Fruit fly (Drosophila melanogaster) whole organism: ENCODE data around the gene nSyb.

Source experiments
- CG8478 ChIP-seq: fragments of >200 bp; optimal IDR thresholded peaks from 2 replicates; lab custom pipeline; 2018; ENCODE audit warnings: inconsistent platforms
- EcR ChIP-seq, 2 experiments: fragments of >200 bp; optimal IDR thresholded peaks; 2 replicates each; lab custom pipeline; 2017; ENCODE audit warnings: missing biosample characterization in 2 of 2, missing genetic modification characterization in 2 of 2, missing genetic modification reagents in 2 of 2
- psq ChIP-seq: fragments of >200 bp; optimal IDR thresholded peaks from 2 replicates; lab custom pipeline; 2017
- usp ChIP-seq: fragments of >200 bp; optimal IDR thresholded peaks from 2 replicates; lab custom pipeline; 2017; ENCODE audit warnings: missing biosample characterization, missing genetic modification characterization, mixed read lengths

DNA sequence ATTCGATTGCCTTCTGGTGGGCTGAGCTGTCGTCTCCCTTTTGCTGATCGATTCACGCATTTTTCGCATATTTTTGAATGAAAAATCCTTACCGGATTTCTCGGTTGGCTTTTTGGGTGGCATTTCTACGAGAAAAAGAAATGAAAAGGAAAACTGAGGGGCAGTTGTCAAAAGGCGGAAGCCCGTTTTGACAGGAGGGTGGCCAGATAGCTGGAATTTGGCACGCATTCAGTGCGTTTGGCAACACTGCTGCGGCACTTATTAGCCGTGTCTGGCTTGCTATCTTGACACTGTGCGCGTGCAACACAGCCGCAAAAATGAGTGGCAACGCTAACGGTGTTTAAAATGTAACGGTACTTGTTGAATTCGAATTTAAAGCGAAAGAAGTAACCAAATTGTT, 31.0 kb upstream of the nSyb start, which contains the start of gene RpL23A:
- TF ChIP-seq EcR (GFP tag; optimal IDR thresholded peaks at IDR 0.05; lab: Kevin White, UChicago): no peak
- TF ChIP-seq CG8478 (lab: Kevin White, UChicago): no peak
- TF ChIP-seq psq: no peak
- no peak for TF ChIP-seq usp (GFP tag; lab: Kevin White, UChicago)
